Fruit fly (Drosophila melanogaster): ENCODE results near the gene Wwox.

The Wwox gene

dm6 chr2L:7956310-7957067 is 47.6 kb downstream of the Wwox start:
- TF ChIP-seq GATAd (GFP tag; optimal IDR thresholded peaks at IDR 0.05) (no peak), Abd-B (GFP tag; optimal IDR thresholded peaks at IDR 0.05) (no peak), CG9705 (GFP tag; optimal IDR thresholded peaks at IDR 0.05) (no peak), Myc (optimal IDR thresholded peaks at IDR 0.05) (no peak), Sp1 (GFP tag; optimal IDR thresholded peaks at IDR 0.05) (no peak), Rel (GFP tag; optimal IDR thresholded peaks at IDR 0.05) (no peak), Rel (tag; optimal IDR thresholded peaks at IDR 0.05) (no peak), tai (GFP tag; optimal IDR thresholded peaks at IDR 0.05) (no peak), OdsH (GFP tag; optimal IDR thresholded peaks at IDR 0.05) (no peak), Hnf4 (GFP tag; optimal IDR thresholded peaks at IDR 0.05) (no peak), dmrt93B (GFP tag; optimal IDR thresholded peaks at IDR 0.05) (no peak), CrebA (GFP tag; optimal IDR thresholded peaks at IDR 0.05; ENCODE audit: borderline replicate concordance) (no peak), pan (optimal IDR thresholded peaks at IDR 0.05) (no peak), Vsx2 (GFP tag; optimal IDR thresholded peaks at IDR 0.05; ENCODE audit: partially characterized antibody) (no peak)

DNA sequence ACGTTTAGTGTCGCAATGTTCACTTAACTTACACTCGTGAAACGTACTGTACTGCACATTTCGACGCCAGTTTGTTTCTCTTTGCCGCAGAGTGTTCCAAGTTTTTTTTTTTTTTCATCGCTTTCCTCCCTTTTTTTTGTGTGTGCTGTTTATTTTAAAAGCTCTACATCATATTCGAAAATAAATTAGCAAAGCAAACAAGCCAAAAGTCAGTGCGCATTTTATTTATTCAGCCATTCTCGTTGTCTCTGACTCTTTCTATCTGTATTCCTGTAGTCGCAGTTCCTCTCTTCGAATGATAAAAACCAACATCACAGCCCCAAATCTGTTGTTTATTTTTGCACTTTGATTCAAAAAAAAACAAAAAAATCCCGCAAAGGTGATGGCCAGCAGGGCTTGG is 49.5 kb downstream of the Wwox start:
- peak; percentile 46 for TF ChIP-seq brk (GFP tag; optimal IDR thresholded peaks at IDR 0.05)
- TF ChIP-seq usp (GFP tag; optimal IDR thresholded peaks at IDR 0.05) = no peak
- TF ChIP-seq CG9705 (GFP tag; optimal IDR thresholded peaks at IDR 0.05) = no peak
- TF ChIP-seq Hr83 (GFP tag; optimal IDR thresholded peaks at IDR 0.05; ENCODE audit: poor library complexity, severe bottlenecking) = peak; percentile 79
- peak; percentile 44 for TF ChIP-seq Jra (GFP tag; optimal IDR thresholded peaks at IDR 0.05)
- TF ChIP-seq Dif (GFP tag; optimal IDR thresholded peaks at IDR 0.05; ENCODE audit: partially characterized antibody) = no peak
- TF ChIP-seq OdsH (GFP tag; optimal IDR thresholded peaks at IDR 0.05) = peak; percentile 72
- TF ChIP-seq N (GFP tag; optimal IDR thresholded peaks at IDR 0.05) = no peak
- TF ChIP-seq sv (GFP tag; optimal IDR thresholded peaks at IDR 0.05) = no peak
- TF ChIP-seq jim (GFP tag; optimal IDR thresholded peaks at IDR 0.05) = no peak
- no peak for TF ChIP-seq dl (GFP tag; optimal IDR thresholded peaks at IDR 0.05; ENCODE audit: insufficient read depth in 1 of 2, partially characterized antibody in 2 of 2)
- peak; percentile 71 for TF ChIP-seq tai (GFP tag; optimal IDR thresholded peaks at IDR 0.05)
- no peak for TF ChIP-seq Myc (optimal IDR thresholded peaks at IDR 0.05)
- TF ChIP-seq Mio (GFP tag; optimal IDR thresholded peaks at IDR 0.05) = no peak
- TF ChIP-seq CrebA (GFP tag; optimal IDR thresholded peaks at IDR 0.05; ENCODE audit: borderline replicate concordance) = no peak
- peak; percentile 65 for TF ChIP-seq h (GFP tag; optimal IDR thresholded peaks at IDR 0.05)
- peak; percentile 25 for TF ChIP-seq Sp1 (GFP tag; optimal IDR thresholded peaks at IDR 0.05)
- peak; percentile 77 for TF ChIP-seq Hnf4 (GFP tag; optimal IDR thresholded peaks at IDR 0.05)
- TF ChIP-seq lola (GFP tag; optimal IDR thresholded peaks at IDR 0.05) = no peak
- TF ChIP-seq Dfd (GFP tag; optimal IDR thresholded peaks at IDR 0.05) = no peak
- no peak for TF ChIP-seq pan (optimal IDR thresholded peaks at IDR 0.05)
- TF ChIP-seq Rel (GFP tag; optimal IDR thresholded peaks at IDR 0.05) = no peak
- no peak for TF ChIP-seq Rel (tag; optimal IDR thresholded peaks at IDR 0.05)
- TF ChIP-seq Abd-B (GFP tag; optimal IDR thresholded peaks at IDR 0.05) = no peak
- TF ChIP-seq CG32264 (GFP tag; optimal IDR thresholded peaks at IDR 0.05) = no peak
- TF ChIP-seq Vsx2 (GFP tag; optimal IDR thresholded peaks at IDR 0.05; ENCODE audit: partially characterized antibody) = no peak
- peak; percentile 36 for TF ChIP-seq GATAd (GFP tag; optimal IDR thresholded peaks at IDR 0.05)
- peak; percentile 50 for TF ChIP-seq br (GFP tag; optimal IDR thresholded peaks at IDR 0.05)
- peak; percentile 57 for TF ChIP-seq psq (GFP tag; optimal IDR thresholded peaks at IDR 0.05)
- peak; percentile 80 for TF ChIP-seq rgr (GFP tag; optimal IDR thresholded peaks at IDR 0.05)
- TF ChIP-seq dmrt93B (GFP tag; optimal IDR thresholded peaks at IDR 0.05) = no peak
- no peak for TF ChIP-seq woc (GFP tag; optimal IDR thresholded peaks at IDR 0.05)
- peak; percentile 52 for TF ChIP-seq fru (GFP tag; optimal IDR thresholded peaks at IDR 0.05)
- no peak for TF ChIP-seq dsf (GFP tag; optimal IDR thresholded peaks at IDR 0.05; ENCODE audit: borderline replicate concordance)
- TF ChIP-seq ey (GFP tag; optimal IDR thresholded peaks at IDR 0.05) = no peak
- no peak for TF ChIP-seq Hr78 (GFP tag; optimal IDR thresholded peaks at IDR 0.05)
- no peak for TF ChIP-seq sage (GFP tag; optimal IDR thresholded peaks at IDR 0.05)
- peak; percentile 24 to 44 for TF ChIP-seq foxo (GFP tag; optimal IDR thresholded peaks at IDR 0.05)
- no peak for TF ChIP-seq HLH106 (tag; optimal IDR thresholded peaks at IDR 0.05)
